Worm (Caenorhabditis elegans) whole organism, L3 larva: ENCODE data around the gene clc-11.

Experiments used
- aly-2 ChIP-seq: fragments of 150-350 bp; optimal IDR thresholded peaks from 2 replicates; lab custom pipeline; 2014; ENCODE audit warnings: missing biosample characterization, missing genetic modification characterization
- ceh-16 ChIP-seq: sonication (generic microtip); optimal IDR thresholded peaks from 2 replicates; lab custom pipeline; 2017; ENCODE audit warnings: missing biosample characterization, missing genetic modification characterization
- egl-27 ChIP-seq: sonication (generic microtip); optimal IDR thresholded peaks from 4 replicates; lab custom pipeline; 2017; ENCODE audit warnings: missing biosample characterization, missing genetic modification reagents, missing genetic modification characterization
- elt-1 ChIP-seq: fragments of 150-350 bp; optimal IDR thresholded peaks from 2 replicates; lab custom pipeline; 2014; ENCODE audit warnings: missing biosample characterization, missing genetic modification characterization
- elt-2 ChIP-seq: sonication (generic microtip); optimal IDR thresholded peaks from 2 replicates; lab custom pipeline; 2016; ENCODE audit warnings: missing genetic modification reagents, mild to moderate bottlenecking, missing genetic modification characterization, missing compliant biosample characterization
- elt-3 ChIP-seq, 3 experiments: fragments of 150-350 bp in 1 of 3; sonication (generic microtip) in 2 of 3; optimal IDR thresholded peaks; 2 replicates in 2 of 3; 4 replicates in 1 of 3; lab custom pipeline; 2014 to 2017; ENCODE audit warnings: missing biosample characterization in 3 of 3, missing genetic modification characterization in 3 of 3
- fkh-10 ChIP-seq: sonication (generic microtip); optimal IDR thresholded peaks from 2 replicates; lab custom pipeline; 2017; ENCODE audit warnings: missing biosample characterization, missing genetic modification reagents, missing genetic modification characterization
- jun-1 ChIP-seq: fragments of 150-350 bp; optimal IDR thresholded peaks from 2 replicates; lab custom pipeline; 2014; ENCODE audit warnings: missing biosample characterization, missing genetic modification reagents, missing genetic modification characterization
- lin-39 ChIP-seq: fragments of 150-350 bp; optimal IDR thresholded peaks from 2 replicates; lab custom pipeline; 2018; ENCODE audit warnings: missing biosample characterization, missing genetic modification reagents, missing genetic modification characterization
- mdl-1 ChIP-seq: fragments of 150-350 bp; optimal IDR thresholded peaks from 2 replicates; lab custom pipeline; 2014; ENCODE audit warnings: missing biosample characterization, missing genetic modification characterization
- mml-1 ChIP-seq: fragments of 150-350 bp; sonication (generic microtip); optimal IDR thresholded peaks from 3 replicates; lab custom pipeline; 2014; ENCODE audit warnings: missing biosample characterization, missing genetic modification characterization
- nfya-1 ChIP-seq: sonication (generic microtip); optimal IDR thresholded peaks from 2 replicates; lab custom pipeline; 2017; ENCODE audit warnings: missing genetic modification characterization, mild to moderate bottlenecking, missing compliant biosample characterization, antibody characterized with exemption, moderate library complexity; ENCODE audit not compliant: insufficient read depth
- nhr-11 ChIP-seq: fragments of 150-350 bp; optimal IDR thresholded peaks from 2 replicates; lab custom pipeline; 2014; ENCODE audit warnings: missing biosample characterization, missing genetic modification characterization
- nhr-12 ChIP-seq: fragments of 150-350 bp; optimal IDR thresholded peaks from 2 replicates; lab custom pipeline; 2014; ENCODE audit warnings: missing biosample characterization, missing genetic modification characterization
- nhr-237 ChIP-seq: fragments of 150-350 bp; optimal IDR thresholded peaks from 2 replicates; lab custom pipeline; 2014; ENCODE audit warnings: missing biosample characterization, missing genetic modification characterization
- nhr-76 ChIP-seq: fragments of 150-350 bp; sonication (generic microtip); optimal IDR thresholded peaks from 5 replicates; lab custom pipeline; 2014; ENCODE audit warnings: missing biosample characterization, missing genetic modification characterization
- pqm-1 ChIP-seq: fragments of 150-350 bp; optimal IDR thresholded peaks from 2 replicates; lab custom pipeline; 2017; ENCODE audit warnings: missing biosample characterization, missing genetic modification characterization, inconsistent platforms
- skn-1 ChIP-seq: fragments of 150-350 bp; optimal IDR thresholded peaks from 2 replicates; lab custom pipeline; 2014; ENCODE audit warnings: missing biosample characterization, missing genetic modification characterization

The clc-11 gene

ce11 chrV:16100103-16100730 lies 39.2 kb downstream of the clc-11 start, which contains the start of gene cth-1:
Gene cth-1, plus strand, starts transcription at chrV:16100680.
- peak; percentile 59 for TF ChIP-seq elt-1 (tag; lab: Kevin White, UChicago)
- no peak for TF ChIP-seq fkh-10 (GFP tag; lab: Kevin White, UChicago)
- peak in 1 of 3 experiments; percentile 72 for TF ChIP-seq elt-3 (tag; optimal IDR thresholded peaks at IDR 0.05; lab: Kevin White, UChicago)
- TF ChIP-seq mdl-1 (tag; lab: Kevin White, UChicago): no peak
- TF ChIP-seq pqm-1 (tag; lab: Kevin White, UChicago): peak; percentile 73
- peak; percentile 60 for TF ChIP-seq elt-2
- TF ChIP-seq aly-2 (tag; lab: Kevin White, UChicago): no peak

- TF ChIP-seq pqm-1 (tag; lab: Kevin White, UChicago): peak; percentile 2
- TF ChIP-seq nhr-76: no peak
- TF ChIP-seq aly-2 (tag; lab: Kevin White, UChicago): no peak
These were observed 40.0 kb downstream of the clc-11 start, which contains the start of gene str-7 for ce11 chrV:16099441-16099840. Gene str-7, minus strand, starts transcription at chrV:16099541.

- peak; percentile 12 for TF ChIP-seq elt-2
- TF ChIP-seq pqm-1 (tag; lab: Kevin White, UChicago): peak; percentile 19
- no peak for TF ChIP-seq nhr-12 (tag; lab: Kevin White, UChicago)
- no peak for TF ChIP-seq egl-27 (tag; lab: Kevin White, UChicago)
These were observed 44.6 kb downstream of the clc-11 start for ce11 chrV:16094862-16095261.

- TF ChIP-seq nhr-237 (no peak), mml-1 (tag; lab: Kevin White, UChicago) (no peak), nhr-76 (no peak), lin-39 (no peak), ceh-16 (tag; lab: Kevin White, UChicago) (no peak), elt-2 (no peak), skn-1 (tag; lab: Kevin White, UChicago) (no peak), nfya-1 (tag; lab: Kevin White, UChicago) (no peak), elt-3 (tag; optimal IDR thresholded peaks at IDR 0.05; lab: Kevin White, UChicago) (no peak), jun-1 (no peak)
These were observed 45.1 kb downstream of the clc-11 start, which contains the start of gene F22B8.7 for ce11 chrV:16094284-16094683. Gene F22B8.7, plus strand, starts transcription at chrV:16094584.

ce11 chrV:16090685-16091084 lies 48.7 kb downstream of the clc-11 start, which contains the start of gene F22B8.3:
Gene F22B8.3, plus strand, starts transcription at chrV:16090985.
- TF ChIP-seq nhr-11 (tag; lab: Kevin White, UChicago) (no peak), mml-1 (tag; lab: Kevin White, UChicago) (no peak)
